Worm (Caenorhabditis elegans) whole organism, mixed stage, embryonic: ENCODE measurements around the gene F37C12.14.
A peak's percentile ranks its signal among the peaks of the same experiment; 100 is the strongest.

ENCODE experiments used
- M03D4.4 ChIP-seq: sonication (generic microtip); optimal IDR thresholded peaks from 2 replicates; lab custom pipeline; 2017; ENCODE audit warnings: mild to moderate bottlenecking, missing genetic modification characterization, missing compliant biosample characterization
- bed-3 ChIP-seq: fragments of 200-800 bp; sonication (Bioruptor generic); optimal IDR thresholded peaks from 3 replicates; lab custom pipeline; 2018; ENCODE audit warnings: mild to moderate bottlenecking, missing genetic modification characterization, moderate library complexity, missing compliant biosample characterization
- blmp-1 ChIP-seq: fragments of 150-350 bp; optimal IDR thresholded peaks from 2 replicates; lab custom pipeline; 2014; ENCODE audit warnings: missing biosample characterization, missing genetic modification characterization
- ceh-39 ChIP-seq: fragments of 150-350 bp; optimal IDR thresholded peaks from 2 replicates; lab custom pipeline; 2014; ENCODE audit warnings: missing biosample characterization, missing genetic modification characterization
- ceh-43 ChIP-seq: fragments of 200-800 bp; sonication (Bioruptor generic); optimal IDR thresholded peaks from 2 replicates; lab custom pipeline; 2018; ENCODE audit warnings: mild to moderate bottlenecking, missing genetic modification characterization, moderate library complexity, missing compliant biosample characterization
- ceh-83 ChIP-seq: fragments of 200-800 bp; sonication (Bioruptor generic); optimal IDR thresholded peaks from 2 replicates; lab custom pipeline; 2018; ENCODE audit warnings: mild to moderate bottlenecking, missing genetic modification characterization, missing compliant biosample characterization
- ces-1 ChIP-seq: fragments of 150-350 bp; optimal IDR thresholded peaks from 2 replicates; lab custom pipeline; 2014; ENCODE audit warnings: missing biosample characterization, missing genetic modification reagents, missing genetic modification characterization
- cnd-1 ChIP-seq: fragments of 200-800 bp; sonication (Bioruptor generic); optimal IDR thresholded peaks from 2 replicates; lab custom pipeline; 2018; ENCODE audit warnings: mild to moderate bottlenecking, missing genetic modification characterization, missing compliant biosample characterization
- elt-1 ChIP-seq: sonication (generic microtip); optimal IDR thresholded peaks from 2 replicates; lab custom pipeline; 2017; ENCODE audit warnings: missing genetic modification characterization, mild to moderate bottlenecking, missing compliant biosample characterization, antibody characterized with exemption, moderate library complexity, borderline replicate concordance; ENCODE audit not compliant: insufficient read depth
- elt-3 ChIP-seq: fragments of 150-350 bp; optimal IDR thresholded peaks from 2 replicates; lab custom pipeline; 2014; ENCODE audit warnings: missing biosample characterization, missing genetic modification characterization
- flh-1 ChIP-seq: fragments of 200-800 bp; sonication (Bioruptor generic); optimal IDR thresholded peaks from 2 replicates; lab custom pipeline; 2018; ENCODE audit warnings: mild to moderate bottlenecking, missing genetic modification characterization, moderate library complexity, missing compliant biosample characterization
- ham-2 ChIP-seq: fragments of 200-800 bp; sonication (Bioruptor generic); optimal IDR thresholded peaks from 2 replicates; lab custom pipeline; 2018; ENCODE audit warnings: mild to moderate bottlenecking, missing genetic modification characterization, missing compliant biosample characterization
- hlh-1 ChIP-seq: fragments of 150-350 bp; optimal IDR thresholded peaks from 2 replicates; lab custom pipeline; 2014; ENCODE audit warnings: missing biosample characterization, missing genetic modification reagents, missing genetic modification characterization
- lin-13 ChIP-seq: fragments of 150-350 bp; optimal IDR thresholded peaks from 2 replicates; lab custom pipeline; 2014; ENCODE audit warnings: missing biosample characterization, missing genetic modification characterization
- lin-32 ChIP-seq: fragments of 200-800 bp; sonication (Bioruptor generic); optimal IDR thresholded peaks from 2 replicates; lab custom pipeline; 2018; ENCODE audit warnings: mild to moderate bottlenecking, missing genetic modification characterization, missing compliant biosample characterization
- lsy-2 ChIP-seq: fragments of 150-350 bp; optimal IDR thresholded peaks from 2 replicates; lab custom pipeline; 2014; ENCODE audit warnings: missing biosample characterization, missing genetic modification characterization
- mab-5 ChIP-seq: fragments of 150-350 bp; optimal IDR thresholded peaks from 2 replicates; lab custom pipeline; 2014; ENCODE audit warnings: missing biosample characterization, missing genetic modification characterization
- mep-1 ChIP-seq: fragments of 150-350 bp; optimal IDR thresholded peaks from 2 replicates; lab custom pipeline; 2017; ENCODE audit warnings: missing biosample characterization, missing genetic modification reagents, missing genetic modification characterization, inconsistent platforms
- mls-2 ChIP-seq: sonication (generic microtip); optimal IDR thresholded peaks from 2 replicates; lab custom pipeline; 2016; ENCODE audit warnings: mild to moderate bottlenecking, missing genetic modification characterization, moderate library complexity, missing compliant biosample characterization
- nhr-2 ChIP-seq: fragments of 150-350 bp; optimal IDR thresholded peaks from 2 replicates; lab custom pipeline; 2014; ENCODE audit warnings: missing biosample characterization, missing genetic modification characterization
- nhr-237 ChIP-seq: fragments of 150-350 bp; optimal IDR thresholded peaks from 2 replicates; lab custom pipeline; 2014; ENCODE audit warnings: missing biosample characterization, missing genetic modification characterization
- nhr-28 ChIP-seq: fragments of 150-350 bp; optimal IDR thresholded peaks from 2 replicates; lab custom pipeline; 2014; ENCODE audit warnings: missing biosample characterization, missing genetic modification characterization
- nhr-76 ChIP-seq: sonication (generic microtip); optimal IDR thresholded peaks from 2 replicates; lab custom pipeline; 2017; ENCODE audit warnings: missing biosample characterization, missing genetic modification characterization
- pha-4 ChIP-seq: fragments of 150-350 bp; optimal IDR thresholded peaks from 2 replicates; lab custom pipeline; 2018; ENCODE audit warnings: missing biosample characterization, missing genetic modification reagents, missing genetic modification characterization
- snpc-4 ChIP-seq: fragments of 150-350 bp; optimal IDR thresholded peaks from 2 replicates; lab custom pipeline; 2014; ENCODE audit warnings: missing biosample characterization, missing genetic modification characterization
- sptf-1 ChIP-seq: sonication (generic microtip); optimal IDR thresholded peaks from 2 replicates; lab custom pipeline; 2017; ENCODE audit warnings: mild to moderate bottlenecking, missing genetic modification characterization, moderate library complexity, missing compliant biosample characterization
- tbx-8 ChIP-seq: fragments of 200-800 bp; sonication (Bioruptor generic); optimal IDR thresholded peaks from 2 replicates; lab custom pipeline; 2018; ENCODE audit warnings: mild to moderate bottlenecking, missing genetic modification characterization, moderate library complexity, missing compliant biosample characterization
- unc-120 ChIP-seq: sonication (generic microtip); optimal IDR thresholded peaks from 2 replicates; lab custom pipeline; 2017; ENCODE audit warnings: missing genetic modification characterization, missing compliant biosample characterization; ENCODE audit not compliant: poor library complexity, severe bottlenecking
- unc-62 ChIP-seq: fragments of 150-350 bp; optimal IDR thresholded peaks from 2 replicates; lab custom pipeline; 2014; ENCODE audit warnings: missing biosample characterization, missing genetic modification reagents, missing genetic modification characterization
- zip-8 ChIP-seq: fragments of 150-350 bp; optimal IDR thresholded peaks from 2 replicates; lab custom pipeline; 2014; ENCODE audit warnings: missing biosample characterization, missing genetic modification characterization
- ztf-11 ChIP-seq: fragments of 150-350 bp; optimal IDR thresholded peaks from 2 replicates; lab custom pipeline; 2014; ENCODE audit warnings: missing biosample characterization, missing genetic modification characterization

F37C12.14 gene

ce11 chrIII:7226607-7227006, 41.2 kb upstream of the F37C12.14 start, which contains the start of gene hsp-75:
Gene hsp-75 (minus strand): TSS chrIII:7226707.
- no peak for TF ChIP-seq zip-8 (tag; lab: Kevin White, UChicago)
- TF ChIP-seq pha-4 (tag; lab: Kevin White, UChicago) = no peak
- TF ChIP-seq bed-3 (GFP tag; lab: Kevin White, UChicago) = no peak
- TF ChIP-seq hlh-1 (tag; lab: Kevin White, UChicago) = no peak
- no peak for TF ChIP-seq sptf-1 (tag; lab: Kevin White, UChicago)
- TF ChIP-seq M03D4.4 (tag; lab: Kevin White, UChicago) = no peak
- no peak for TF ChIP-seq ztf-11 (tag; lab: Kevin White, UChicago)
- no peak for TF ChIP-seq mab-5 (tag; lab: Kevin White, UChicago)
- no peak for TF ChIP-seq flh-1 (GFP tag; lab: Kevin White, UChicago)

DNA sequence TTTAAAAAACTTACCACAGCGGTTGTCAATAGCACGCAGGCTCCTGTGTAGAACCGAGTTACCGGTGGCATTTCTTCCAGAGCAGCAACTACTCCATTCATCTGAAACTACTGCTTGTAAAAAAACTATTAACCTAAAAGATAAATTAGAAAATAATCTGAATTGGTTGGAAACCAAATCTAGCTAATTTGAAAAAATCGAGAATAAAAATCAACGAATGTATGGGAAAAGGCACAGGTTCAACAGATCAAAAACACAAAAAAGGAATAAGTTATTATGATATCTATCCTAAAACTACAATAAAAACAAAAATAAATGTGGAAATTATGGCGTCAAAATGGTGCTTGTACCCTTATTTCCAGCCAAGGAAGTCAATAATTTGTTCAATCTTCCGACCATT, 37.7 kb upstream of the F37C12.14 start, which contains the start of gene der-2:
Gene der-2 (minus strand): TSS at position 101 of the 400 bp plus-strand sequence.
- no peak for TF ChIP-seq zip-8 (tag; lab: Kevin White, UChicago)
- no peak for TF ChIP-seq nhr-2 (tag; lab: Kevin White, UChicago)
- no peak for TF ChIP-seq flh-1 (GFP tag; lab: Kevin White, UChicago)
- no peak for TF ChIP-seq pha-4 (tag; lab: Kevin White, UChicago)
- no peak for TF ChIP-seq ham-2
- no peak for TF ChIP-seq ceh-83
- no peak for TF ChIP-seq bed-3 (GFP tag; lab: Kevin White, UChicago)
- no peak for TF ChIP-seq lin-32 (GFP tag; lab: Kevin White, UChicago)
- no peak for TF ChIP-seq sptf-1 (tag; lab: Kevin White, UChicago)
- TF ChIP-seq blmp-1 (tag; lab: Kevin White, UChicago) = no peak
- no peak for TF ChIP-seq lin-13
- TF ChIP-seq elt-3 (tag; lab: Kevin White, UChicago) = no peak
- TF ChIP-seq lsy-2 (tag; lab: Kevin White, UChicago) = no peak
- no peak for TF ChIP-seq ceh-39
- TF ChIP-seq mep-1 (tag; lab: Kevin White, UChicago) = no peak
- no peak for TF ChIP-seq unc-120 (tag; lab: Kevin White, UChicago)
- no peak for TF ChIP-seq nhr-28 (tag; lab: Kevin White, UChicago)
- TF ChIP-seq nhr-76 (tag; lab: Kevin White, UChicago) = no peak

ce11 chrIII:7221103-7221502, 35.7 kb upstream of the F37C12.14 start:
- no peak for TF ChIP-seq snpc-4
- TF ChIP-seq flh-1 (GFP tag; lab: Kevin White, UChicago) = no peak
- no peak for TF ChIP-seq hlh-1 (tag; lab: Kevin White, UChicago)
- TF ChIP-seq ceh-43 (GFP tag; lab: Kevin White, UChicago) = no peak
- TF ChIP-seq ces-1 (GFP tag; lab: Kevin White, UChicago) = no peak
- TF ChIP-seq mep-1 (tag; lab: Kevin White, UChicago) = no peak
- no peak for TF ChIP-seq nhr-237 (tag; lab: Kevin White, UChicago)
- no peak for TF ChIP-seq pha-4 (tag; lab: Kevin White, UChicago)
- no peak for TF ChIP-seq blmp-1 (tag; lab: Kevin White, UChicago)
- TF ChIP-seq ham-2 = no peak
- TF ChIP-seq lin-32 (GFP tag; lab: Kevin White, UChicago) = no peak

DNA sequence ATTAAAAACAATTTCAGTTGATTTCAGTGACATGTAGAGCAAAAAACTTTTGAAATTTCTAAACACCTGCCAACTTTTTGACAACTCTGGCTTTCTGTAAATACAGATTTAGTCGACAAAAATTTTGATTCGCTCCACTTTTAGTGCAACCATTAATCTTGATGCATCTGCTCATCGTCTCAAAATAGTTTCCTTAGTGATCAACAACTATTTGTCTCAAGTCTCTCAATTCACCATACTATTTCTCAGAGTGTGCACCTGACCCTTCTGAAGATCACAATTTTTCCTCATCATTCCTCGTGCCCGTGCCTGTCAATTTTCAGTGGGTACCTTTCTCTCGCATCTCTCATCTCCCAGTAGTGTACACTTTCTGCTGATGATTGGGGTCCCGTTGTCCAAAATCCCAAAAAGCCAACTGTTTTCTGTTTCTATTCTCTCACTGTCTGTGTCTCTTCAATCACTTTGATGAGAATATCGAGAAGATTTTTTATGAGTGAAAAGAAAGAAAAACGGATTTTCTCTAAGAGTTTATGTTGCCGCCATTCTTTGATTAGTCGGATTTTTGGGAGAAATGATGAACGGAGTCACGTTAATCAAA, 31.6 kb upstream of the F37C12.14 start:
- peak; percentile 96 for TF ChIP-seq hlh-1 (tag; lab: Kevin White, UChicago)
- TF ChIP-seq elt-1 (tag; lab: Kevin White, UChicago) = no peak
- TF ChIP-seq lin-13 = no peak
- TF ChIP-seq tbx-8 = no peak
- no peak for TF ChIP-seq ceh-39
- no peak for TF ChIP-seq nhr-76 (tag; lab: Kevin White, UChicago)
- TF ChIP-seq ceh-83 = no peak
- TF ChIP-seq ceh-43 (GFP tag; lab: Kevin White, UChicago) = no peak
- TF ChIP-seq unc-62 (GFP tag; lab: Kevin White, UChicago) = peak; percentile 96
- TF ChIP-seq mab-5 (tag; lab: Kevin White, UChicago) = no peak
- peak; percentile 98 for TF ChIP-seq unc-120 (tag; lab: Kevin White, UChicago)
- TF ChIP-seq blmp-1 (tag; lab: Kevin White, UChicago) = no peak
- TF ChIP-seq nhr-237 (tag; lab: Kevin White, UChicago) = no peak
- TF ChIP-seq cnd-1 = no peak
- TF ChIP-seq mls-2 (tag; lab: Kevin White, UChicago) = no peak
